Fruit fly (Drosophila melanogaster): Measurements from ENCODE around the gene CG14322.

DNA sequence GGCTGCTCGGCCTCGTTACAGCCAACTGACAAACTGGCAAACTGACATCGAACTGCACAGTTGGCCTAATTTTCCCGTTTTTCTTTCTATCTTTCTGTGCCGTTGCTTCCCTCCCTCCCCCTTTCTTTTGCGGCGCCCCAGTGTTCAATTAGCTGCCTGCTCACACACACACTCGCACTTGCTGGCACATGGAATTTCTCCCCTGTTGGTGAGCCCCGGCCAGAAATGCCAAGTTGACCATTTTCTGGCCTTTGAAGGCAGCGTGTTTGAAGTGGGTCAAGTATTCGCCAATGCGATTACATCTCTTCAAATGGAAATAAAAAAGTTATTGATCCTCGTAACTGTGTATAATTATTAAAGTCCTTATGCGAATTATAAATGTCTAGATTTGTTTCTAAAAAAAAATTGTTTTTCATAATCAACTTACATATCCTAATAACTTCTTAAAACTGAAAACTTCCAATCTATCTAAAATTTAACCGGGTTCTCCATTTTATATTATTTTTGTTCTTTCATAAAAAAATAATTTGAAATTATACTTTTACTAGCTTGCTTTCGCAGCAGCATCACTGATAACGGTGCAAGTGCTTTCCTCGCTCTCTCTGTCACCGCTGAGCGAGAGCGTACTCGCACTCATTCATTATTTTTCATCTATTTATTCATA, 33.3 kb downstream of the CG14322 start:
- TF ChIP-seq h (GFP tag; optimal IDR thresholded peaks at IDR 0.05), result peak; percentile 24
- no peak for TF ChIP-seq Mio (GFP tag; optimal IDR thresholded peaks at IDR 0.05)
